Worm (Caenorhabditis elegans): ENCODE results near the gene elmd-1.

Gene elmd-1

ce11 chrIII:3437139-3437538, 47.4 kb downstream of the elmd-1 start:
- TF ChIP-seq ahr-1 (tag; optimal IDR thresholded peaks at IDR 0.05) (no peak), ceh-2 (tag; optimal IDR thresholded peaks at IDR 0.05) (no peak), K09A11.1 (tag; optimal IDR thresholded peaks at IDR 0.05; ENCODE audit: insufficient read depth) (no peak), ets-4 (tag; optimal IDR thresholded peaks at IDR 0.05) (no peak), unc-3 (GFP tag; conservative IDR thresholded peaks at IDR 0.05) (no peak), unc-3 (tag; optimal IDR thresholded peaks at IDR 0.05) (peak; percentile 17), nhr-11 (tag; optimal IDR thresholded peaks at IDR 0.05) (no peak), hlh-6 (tag; optimal IDR thresholded peaks at IDR 0.05) (no peak), gmeb-2 (tag; optimal IDR thresholded peaks at IDR 0.05) (no peak), ama-1 (optimal IDR thresholded peaks at IDR 0.05) (no peak), lin-11 (tag; optimal IDR thresholded peaks at IDR 0.05) (no peak), unc-55 (GFP tag; optimal IDR thresholded peaks at IDR 0.05) (peak; percentile 43), dmd-4 (tag; optimal IDR thresholded peaks at IDR 0.05; ENCODE audit: borderline replicate concordance) (no peak), ceh-18 (tag; optimal IDR thresholded peaks at IDR 0.05) (no peak), odd-2 (tag; optimal IDR thresholded peaks at IDR 0.05) (no peak), unc-86 (tag; optimal IDR thresholded peaks at IDR 0.05) (no peak)

All from whole organism, late embryonic.